Worm (Caenorhabditis elegans): ENCODE measurements around the gene T05C12.4.
A peak's percentile ranks its signal among the peaks of the same experiment; 100 is the strongest.

DNA sequence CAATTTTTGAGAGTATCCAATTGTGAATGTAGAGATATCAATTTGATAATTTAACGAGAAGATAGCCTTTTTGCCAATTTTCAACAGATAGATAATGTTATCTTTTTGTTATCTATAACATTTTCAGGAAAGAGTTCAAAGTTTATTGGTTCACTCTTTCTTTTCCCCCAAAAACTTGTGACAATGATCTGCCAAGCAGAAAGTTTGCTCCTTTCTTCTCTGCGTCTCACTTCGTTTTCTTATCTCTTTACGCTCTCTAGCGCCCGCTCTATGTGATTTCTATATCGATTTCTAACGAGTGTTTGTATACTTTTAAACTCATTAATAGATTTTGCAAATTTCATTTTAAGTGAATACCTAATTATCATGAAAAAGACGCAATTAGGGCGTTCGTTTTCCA, 46.3 kb upstream of the T05C12.4 start:
- TF ChIP-seq R02D3.7 (tag; optimal IDR thresholded peaks at IDR 0.05) = no peak
- TF ChIP-seq elt-1 (tag; optimal IDR thresholded peaks at IDR 0.05) = no peak
- no peak for TF ChIP-seq alr-1 (tag; optimal IDR thresholded peaks at IDR 0.05)
- no peak for TF ChIP-seq mdl-1 (tag; optimal IDR thresholded peaks at IDR 0.05)
- TF ChIP-seq blmp-1 (tag; optimal IDR thresholded peaks at IDR 0.05; ENCODE audit: insufficient read depth) = no peak
- no peak for TF ChIP-seq nhr-77 (tag; optimal IDR thresholded peaks at IDR 0.05)
- TF ChIP-seq aly-2 (tag; optimal IDR thresholded peaks at IDR 0.05) = no peak
- no peak for TF ChIP-seq elt-3 (tag; optimal IDR thresholded peaks at IDR 0.05)
- TF ChIP-seq nhr-11 (tag; optimal IDR thresholded peaks at IDR 0.05) = no peak
- TF ChIP-seq lsy-2 (tag; optimal IDR thresholded peaks at IDR 0.05) = no peak
- no peak for TF ChIP-seq unc-62 (GFP tag; optimal IDR thresholded peaks at IDR 0.05)
- no peak for TF ChIP-seq nhr-21 (tag; optimal IDR thresholded peaks at IDR 0.05)
- TF ChIP-seq sma-9 (GFP tag; optimal IDR thresholded peaks at IDR 0.05) = peak; percentile 54
- TF ChIP-seq sma-9 (tag; optimal IDR thresholded peaks at IDR 0.05) = no peak
